Fruit fly (Drosophila melanogaster) whole organism, adult: ENCODE results near the gene poe.

Experiments used
- CG11617 ChIP-seq: fragments of 200-800 bp; sonication (Bioruptor generic); optimal IDR thresholded peaks from 2 replicates; lab custom pipeline; 2017; ENCODE audit warnings: mild to moderate bottlenecking, missing biosample characterization, missing genetic modification reagents, missing genetic modification characterization
- CG12768 ChIP-seq: fragments of 200-800 bp; sonication (Bioruptor generic); optimal IDR thresholded peaks from 2 replicates; lab custom pipeline; 2017; ENCODE audit warnings: missing biosample characterization, missing genetic modification characterization, mild to moderate bottlenecking, moderate library complexity, missing genetic modification reagents
- CG1620 ChIP-seq: fragments of 200-800 bp; sonication (Bioruptor generic); optimal IDR thresholded peaks from 2 replicates; lab custom pipeline; 2016; ENCODE audit warnings: missing biosample characterization, missing genetic modification characterization
- CG7045 ChIP-seq: fragments of 200-800 bp; sonication (Bioruptor generic); optimal IDR thresholded peaks from 2 replicates; lab custom pipeline; 2017; ENCODE audit warnings: missing biosample characterization, mild to moderate bottlenecking, missing genetic modification characterization
- Clk ChIP-seq: fragments of 200-800 bp; sonication (Bioruptor generic); optimal IDR thresholded peaks from 2 replicates; lab custom pipeline; 2017; ENCODE audit warnings: missing biosample characterization, missing genetic modification characterization
- Crg-1 ChIP-seq: fragments of 200-800 bp; sonication (Bioruptor generic); optimal IDR thresholded peaks from 2 replicates; lab custom pipeline; 2016; ENCODE audit warnings: missing biosample characterization, missing genetic modification characterization
- Mnt ChIP-seq: fragments of 200-800 bp; sonication (Bioruptor generic); optimal IDR thresholded peaks from 2 replicates; lab custom pipeline; 2016; ENCODE audit warnings: missing biosample characterization, mild to moderate bottlenecking, missing genetic modification characterization
- bab1 ChIP-seq: fragments of 200-800 bp; sonication (Bioruptor generic); optimal IDR thresholded peaks from 3 replicates; lab custom pipeline; 2019; ENCODE audit warnings: missing biosample characterization, mild to moderate bottlenecking, missing genetic modification characterization, moderate library complexity
- kay ChIP-seq: fragments of 200-800 bp; sonication (Bioruptor generic); peaks from one replicate; lab custom pipeline; 2016; ENCODE audit warnings: missing biosample characterization, missing genetic modification characterization, borderline replicate concordance
- ovo ChIP-seq: fragments of 200-800 bp; sonication (Bioruptor generic); optimal IDR thresholded peaks from 2 replicates; lab custom pipeline; 2016; ENCODE audit warnings: missing biosample characterization, missing genetic modification characterization

DNA sequence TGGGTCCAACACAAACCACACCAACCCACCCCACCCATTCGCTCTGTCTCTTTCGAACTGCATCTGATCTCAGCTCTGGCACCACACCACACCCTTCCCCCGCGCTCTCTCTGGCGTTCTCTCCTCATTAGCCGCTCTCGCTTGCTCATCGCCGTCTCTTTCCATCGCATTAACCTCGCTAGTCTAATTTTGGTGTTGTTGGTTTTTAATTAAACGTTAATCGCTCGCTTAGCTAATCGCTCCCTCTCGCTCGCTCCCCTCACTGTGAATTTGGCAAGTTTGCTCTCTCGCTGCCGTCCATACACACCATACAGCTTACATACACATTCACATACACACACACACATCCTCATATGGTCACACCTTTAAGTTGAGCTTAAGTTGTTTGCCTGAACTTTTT, 32.7 kb upstream of the poe start:
- TF ChIP-seq CG11617 (GFP tag; lab: Kevin White, UChicago) (no peak), bab1 (GFP tag; lab: Kevin White, UChicago) (no peak), CG1620 (GFP tag; lab: Kevin White, UChicago) (no peak), Crg-1 (peak; percentile 15), Mnt (GFP tag; lab: Kevin White, UChicago) (no peak), kay (GFP tag; lab: Kevin White, UChicago) (no peak), CG12768 (peak; percentile 41), Clk (no peak), ovo (GFP tag; lab: Kevin White, UChicago) (no peak), CG7045 (GFP tag; lab: Kevin White, UChicago) (no peak)
